Fruit fly (Drosophila melanogaster) whole organism, embryonic: ENCODE results near the gene CG17124.
A peak's percentile ranks its signal among the peaks of the same experiment; 100 is the strongest.

Experiments used
- Adf1 ChIP-seq: fragments of 200-800 bp; sonication (Bioruptor generic); IDR thresholded peaks from 2 replicates; pipeline ENCODE4 v1.3.6; 2022; ENCODE audit warnings: missing biosample characterization, missing genetic modification characterization
- Blimp-1 ChIP-seq: fragments of 200-800 bp; sonication (Bioruptor generic); optimal IDR thresholded peaks from 3 replicates; lab custom pipeline; 2018; ENCODE audit warnings: missing biosample characterization, missing genetic modification characterization, mild to moderate bottlenecking, moderate library complexity, missing genetic modification reagents
- BtbVII ChIP-seq: fragments of 200-800 bp; sonication (Bioruptor generic); optimal IDR thresholded peaks from 3 replicates; lab custom pipeline; 2017; ENCODE audit warnings: missing biosample characterization, mild to moderate bottlenecking, missing genetic modification characterization
- C15 ChIP-seq: fragments of 200-800 bp; sonication (Bioruptor generic); IDR thresholded peaks from 3 replicates; pipeline ENCODE4 v1.3.6; 2022; ENCODE audit warnings: missing biosample characterization, missing genetic modification characterization
- CG10209 ChIP-seq: fragments of 200-800 bp; sonication (Bioruptor generic); optimal IDR thresholded peaks from 3 replicates; lab custom pipeline; 2017; ENCODE audit warnings: missing biosample characterization, mild to moderate bottlenecking, missing genetic modification characterization, missing genetic modification reagents
- CG10267 ChIP-seq: fragments of 200-800 bp; sonication (Bioruptor generic); optimal IDR thresholded peaks from 2 replicates; lab custom pipeline; 2018; ENCODE audit warnings: missing biosample characterization, mild to moderate bottlenecking, missing genetic modification characterization, moderate library complexity
- CG10431 ChIP-seq: fragments of 200-800 bp; sonication (Bioruptor generic); optimal IDR thresholded peaks from 3 replicates; lab custom pipeline; 2018; ENCODE audit warnings: missing biosample characterization, mild to moderate bottlenecking, missing genetic modification characterization
- CG10654 ChIP-seq: fragments of 200-800 bp; sonication (Bioruptor generic); optimal IDR thresholded peaks from 2 replicates; lab custom pipeline; 2016; ENCODE audit warnings: missing biosample characterization, missing genetic modification characterization
- CG10959 ChIP-seq: fragments of 200-800 bp; sonication (Bioruptor generic); IDR thresholded peaks from 2 replicates; pipeline ENCODE4 v1.3.6; 2022; ENCODE audit warnings: missing biosample characterization, missing genetic modification characterization
- CG11085 ChIP-seq: fragments of 200-800 bp; sonication (Bioruptor generic); IDR thresholded peaks from 2 replicates; pipeline ENCODE4 v1.3.6; 2022; ENCODE audit warnings: missing biosample characterization, missing genetic modification characterization
- CG15073 ChIP-seq: fragments of 200-800 bp; sonication (Bioruptor generic); optimal IDR thresholded peaks from 2 replicates; lab custom pipeline; 2016; ENCODE audit warnings: missing biosample characterization, missing genetic modification characterization
- CG15269 ChIP-seq: fragments of 200-800 bp; sonication (Bioruptor generic); optimal IDR thresholded peaks from 2 replicates; lab custom pipeline; 2018; ENCODE audit warnings: missing biosample characterization, mild to moderate bottlenecking, missing genetic modification characterization, moderate library complexity
- CG1602 ChIP-seq: fragments of 200-800 bp; sonication (Bioruptor generic); optimal IDR thresholded peaks from 3 replicates; lab custom pipeline; 2016; ENCODE audit warnings: missing biosample characterization, missing genetic modification characterization
- CG16815 ChIP-seq: fragments of 200-800 bp; sonication (Bioruptor generic); optimal IDR thresholded peaks from 3 replicates; lab custom pipeline; 2017; ENCODE audit warnings: missing biosample characterization, mild to moderate bottlenecking, missing genetic modification characterization
- CG16863 ChIP-seq: fragments of 200-800 bp; sonication (Bioruptor generic); optimal IDR thresholded peaks from 3 replicates; lab custom pipeline; 2016; ENCODE audit warnings: missing biosample characterization, missing genetic modification characterization
- CG17829 ChIP-seq: fragments of 200-800 bp; optimal IDR thresholded peaks from 2 replicates; lab custom pipeline; 2019; ENCODE audit warnings: missing biosample characterization, mild to moderate bottlenecking, missing genetic modification characterization, moderate library complexity
- CG2202 ChIP-seq: fragments of 200-800 bp; sonication (Bioruptor generic); optimal IDR thresholded peaks from 2 replicates; lab custom pipeline; 2018; ENCODE audit warnings: missing biosample characterization, mild to moderate bottlenecking, missing genetic modification characterization
- CG6254 ChIP-seq: fragments of 200-800 bp; sonication (Bioruptor generic); optimal IDR thresholded peaks from 3 replicates; lab custom pipeline; 2017; ENCODE audit warnings: mild to moderate bottlenecking, missing biosample characterization, missing genetic modification reagents, missing genetic modification characterization
- CG7372 ChIP-seq: fragments of 200-800 bp; sonication (Bioruptor generic); IDR thresholded peaks from 2 replicates; pipeline ENCODE4 v1.3.6; 2022; ENCODE audit warnings: missing biosample characterization, missing genetic modification characterization
- CG7928 ChIP-seq: fragments of 200-800 bp; sonication (Bioruptor generic); optimal IDR thresholded peaks from 2 replicates; lab custom pipeline; 2017; ENCODE audit warnings: missing biosample characterization, mild to moderate bottlenecking, missing genetic modification characterization
- CG8478 ChIP-seq: fragments of >200 bp; optimal IDR thresholded peaks from 2 replicates; lab custom pipeline; 2018
- CG9817 ChIP-seq: fragments of 200-800 bp; sonication (Bioruptor generic); optimal IDR thresholded peaks from 2 replicates; lab custom pipeline; 2018; ENCODE audit warnings: missing biosample characterization, mild to moderate bottlenecking, missing genetic modification characterization, moderate library complexity
- CoRest ChIP-seq: fragments of 200-800 bp; sonication (Bioruptor generic); optimal IDR thresholded peaks from 3 replicates; lab custom pipeline; 2018; ENCODE audit warnings: missing biosample characterization, mild to moderate bottlenecking, missing genetic modification characterization, moderate library complexity
- Dbx ChIP-seq: fragments of 200-800 bp; sonication (Bioruptor generic); IDR thresholded peaks from 3 replicates; pipeline ENCODE4 v1.3.6; 2022; ENCODE audit warnings: missing biosample characterization, missing genetic modification characterization
- Fer2 ChIP-seq: fragments of 200-800 bp; sonication (Bioruptor generic); optimal IDR thresholded peaks from 2 replicates; lab custom pipeline; 2018; ENCODE audit warnings: missing biosample characterization, mild to moderate bottlenecking, missing genetic modification characterization, moderate library complexity
- GATAe ChIP-seq: fragments of 200-800 bp; sonication (Bioruptor generic); conservative IDR thresholded peaks from 2 replicates; pipeline ENCODE4 v1.3.6; 2022; ENCODE audit warnings: missing biosample characterization, missing genetic modification characterization
- Hr51 ChIP-seq, 2 experiments: fragments of 200-800 bp; sonication (Bioruptor generic); optimal IDR thresholded peaks; 2 replicates in 1 of 2; 3 replicates in 1 of 2; lab custom pipeline; 2016 to 2018; ENCODE audit warnings: missing biosample characterization in 2 of 2, missing genetic modification characterization in 2 of 2, mild to moderate bottlenecking in 1 of 2, moderate library complexity in 1 of 2
- MBD-R2 ChIP-seq: fragments of 200-800 bp; sonication (Bioruptor generic); IDR thresholded peaks from 2 replicates; pipeline ENCODE4 v1.3.6; 2022; ENCODE audit warnings: missing biosample characterization, missing genetic modification characterization
- Max ChIP-seq: fragments of 200-800 bp; sonication (Bioruptor generic); optimal IDR thresholded peaks from 2 replicates; lab custom pipeline; 2016; ENCODE audit warnings: missing biosample characterization, mild to moderate bottlenecking, missing genetic modification characterization
- Mrtf ChIP-seq: fragments of 200-800 bp; sonication (Bioruptor generic); IDR thresholded peaks from 3 replicates; pipeline ENCODE4 v1.3.6; 2022; ENCODE audit warnings: missing biosample characterization, missing genetic modification characterization
- Neu2 ChIP-seq: fragments of 200-800 bp; sonication (Bioruptor generic); optimal IDR thresholded peaks from 3 replicates; lab custom pipeline; 2016; ENCODE audit warnings: missing biosample characterization, missing genetic modification characterization, borderline replicate concordance
- Oaz ChIP-seq: fragments of 200-800 bp; sonication (Bioruptor generic); IDR thresholded peaks from 2 replicates; pipeline ENCODE4 v1.3.6; 2022; ENCODE audit warnings: missing biosample characterization, missing genetic modification characterization
- Ptx1 ChIP-seq: fragments of 200-800 bp; sonication (Bioruptor generic); IDR thresholded peaks from 2 replicates; pipeline ENCODE4 v1.3.6; 2022; ENCODE audit warnings: missing biosample characterization, missing genetic modification characterization
- caup ChIP-seq: fragments of 200-800 bp; sonication (Bioruptor generic); optimal IDR thresholded peaks from 3 replicates; lab custom pipeline; 2017; ENCODE audit warnings: missing biosample characterization, mild to moderate bottlenecking, missing genetic modification characterization, moderate library complexity; ENCODE audit not compliant: severe bottlenecking
- da ChIP-seq: fragments of 200-800 bp; sonication (Bioruptor generic); optimal IDR thresholded peaks from 2 replicates; lab custom pipeline; 2016; ENCODE audit warnings: missing biosample characterization, missing genetic modification characterization
- dan ChIP-seq: fragments of 200-800 bp; sonication (Bioruptor generic); IDR thresholded peaks from 2 replicates; pipeline ENCODE4 v1.3.6; 2022; ENCODE audit warnings: missing biosample characterization, missing genetic modification characterization
- dmrt99B ChIP-seq: fragments of 200-800 bp; sonication (Bioruptor generic); optimal IDR thresholded peaks from 2 replicates; lab custom pipeline; 2018; ENCODE audit warnings: missing biosample characterization, mild to moderate bottlenecking, missing genetic modification characterization, moderate library complexity
- eyg ChIP-seq: fragments of 200-800 bp; sonication (Bioruptor generic); optimal IDR thresholded peaks from 3 replicates; lab custom pipeline; 2016; ENCODE audit warnings: missing biosample characterization, missing genetic modification characterization
- fd96Cb ChIP-seq: fragments of 200-800 bp; sonication (Bioruptor generic); optimal IDR thresholded peaks from 2 replicates; lab custom pipeline; 2018; ENCODE audit warnings: missing biosample characterization, mild to moderate bottlenecking, missing genetic modification characterization, moderate library complexity
- gcm2 ChIP-seq: fragments of 200-800 bp; sonication (Bioruptor generic); optimal IDR thresholded peaks from 2 replicates; lab custom pipeline; 2016; ENCODE audit warnings: missing biosample characterization, missing genetic modification characterization
- hbn ChIP-seq: fragments of 200-800 bp; sonication (Bioruptor generic); IDR thresholded peaks from 2 replicates; pipeline ENCODE4 v1.3.6; 2022; ENCODE audit warnings: missing biosample characterization, missing genetic modification characterization; ENCODE audit not compliant: partially characterized antibody
- her ChIP-seq: fragments of 200-800 bp; sonication (Bioruptor generic); optimal IDR thresholded peaks from 2 replicates; lab custom pipeline; 2016; ENCODE audit warnings: missing biosample characterization, missing genetic modification characterization
- jumu ChIP-seq: fragments of 200-800 bp; sonication (Bioruptor generic); optimal IDR thresholded peaks from 3 replicates; lab custom pipeline; 2016; ENCODE audit warnings: missing biosample characterization, missing genetic modification characterization
- kah ChIP-seq: fragments of 200-800 bp; sonication (Bioruptor generic); optimal IDR thresholded peaks from 2 replicates; lab custom pipeline; 2018; ENCODE audit warnings: missing biosample characterization, mild to moderate bottlenecking, missing genetic modification characterization
- pros ChIP-seq: fragments of 200-800 bp; sonication (Bioruptor generic); optimal IDR thresholded peaks from 3 replicates; lab custom pipeline; 2019; ENCODE audit warnings: missing biosample characterization, mild to moderate bottlenecking, missing genetic modification characterization, moderate library complexity
- sd ChIP-seq: fragments of 200-800 bp; sonication (Bioruptor generic); optimal IDR thresholded peaks from 3 replicates; lab custom pipeline; 2018; ENCODE audit warnings: missing biosample characterization, mild to moderate bottlenecking, missing genetic modification characterization, moderate library complexity
- shn ChIP-seq: fragments of 200-800 bp; sonication (Bioruptor generic); optimal IDR thresholded peaks from 3 replicates; lab custom pipeline; 2016; ENCODE audit warnings: missing biosample characterization, missing genetic modification characterization
- slp2 ChIP-seq: fragments of 200-800 bp; sonication (Bioruptor generic); optimal IDR thresholded peaks from 2 replicates; lab custom pipeline; 2016; ENCODE audit warnings: missing biosample characterization, missing genetic modification characterization
- sob ChIP-seq: fragments of 200-800 bp; sonication (Bioruptor generic); IDR thresholded peaks from 2 replicates; pipeline ENCODE4 v1.3.6; 2022; ENCODE audit warnings: missing biosample characterization, missing genetic modification characterization
- tup ChIP-seq: fragments of 200-800 bp; sonication (Bioruptor generic); optimal IDR thresholded peaks from 2 replicates; lab custom pipeline; 2016; ENCODE audit warnings: missing biosample characterization, mild to moderate bottlenecking, missing genetic modification characterization, moderate library complexity
- tx ChIP-seq: fragments of 200-800 bp; sonication (Bioruptor generic); optimal IDR thresholded peaks from 2 replicates; lab custom pipeline; 2016; ENCODE audit warnings: missing biosample characterization, missing genetic modification characterization

CG17124 gene

DNA sequence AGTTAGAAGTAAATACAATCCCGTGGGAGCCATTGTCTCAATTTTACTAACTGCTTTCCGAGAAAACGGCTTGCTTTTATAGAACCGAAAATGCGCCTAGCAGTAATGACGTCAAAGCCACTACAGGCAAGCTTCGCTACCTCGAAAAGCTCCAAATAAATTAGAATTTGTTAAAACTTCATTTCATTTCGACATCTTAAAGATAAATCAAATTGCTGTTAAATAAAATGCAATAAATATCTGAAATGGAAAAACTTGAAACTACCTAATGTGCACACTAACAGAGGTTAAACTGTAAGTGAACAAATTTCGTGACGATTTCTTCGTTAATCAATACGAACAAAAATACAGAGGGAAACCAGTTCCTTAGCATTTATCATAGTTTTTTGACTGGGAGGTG, 58.1 kb downstream of the CG17124 start, which contains the start of gene CG7300 (continued):
- TF ChIP-seq fd96Cb (tag; lab: Kevin White, UChicago): peak; percentile 52
- TF ChIP-seq BtbVII (GFP tag; lab: Kevin White, UChicago): peak; percentile 5
- no peak for TF ChIP-seq CG10431 (GFP tag; lab: Kevin White, UChicago)
- no peak for TF ChIP-seq Mrtf (GFP tag; lab: Robert Waterston, UW)
- peak; percentile 22 for TF ChIP-seq CG1602
- no peak for TF ChIP-seq kah (GFP tag; lab: Kevin White, UChicago)
- peak; percentile 31 for TF ChIP-seq CG10209 (GFP tag; lab: Kevin White, UChicago)
- TF ChIP-seq CoRest (tag; lab: Kevin White, UChicago): peak; percentile 48
- TF ChIP-seq GATAe: 0 out of 2 replicates have a peak, but pooled peaks have one; percentile 40
- TF ChIP-seq tx: no peak
- peak; percentile 63 for TF ChIP-seq Ptx1 (GFP tag; lab: Robert Waterston, UW)
- peak; percentile 56 for TF ChIP-seq dmrt99B
- TF ChIP-seq CG15073 (GFP tag; lab: Kevin White, UChicago): no peak
- no peak for TF ChIP-seq tup (GFP tag; lab: Kevin White, UChicago)
- TF ChIP-seq sd (tag; lab: Kevin White, UChicago): no peak
- peak; percentile 70 for TF ChIP-seq Blimp-1
- peak; percentile 17 for TF ChIP-seq CG17829 (tag; lab: Kevin White, UChicago)
- TF ChIP-seq CG9817 (tag; lab: Kevin White, UChicago): peak; percentile 41
- no peak for TF ChIP-seq dan (GFP tag; lab: Robert Waterston, UW)
- TF ChIP-seq MBD-R2: no peak
- no peak for TF ChIP-seq eyg (GFP tag; lab: Kevin White, UChicago)
- no peak for TF ChIP-seq hbn (GFP tag; lab: Robert Waterston, UW)
- TF ChIP-seq jumu (GFP tag; lab: Kevin White, UChicago): no peak
- no peak for TF ChIP-seq da (GFP tag; lab: Kevin White, UChicago)
- TF ChIP-seq CG2202 (tag; lab: Kevin White, UChicago): no peak
- TF ChIP-seq CG16815 (GFP tag; lab: Kevin White, UChicago): peak; percentile 15
- peak; percentile 64 for TF ChIP-seq CG15269 (tag; lab: Kevin White, UChicago)
- peak; percentile 45 for TF ChIP-seq her (GFP tag; lab: Kevin White, UChicago)
- no peak for TF ChIP-seq Fer2 (tag; lab: Kevin White, UChicago)
- TF ChIP-seq slp2 (GFP tag; lab: Kevin White, UChicago): no peak
- peak; percentile 45 for TF ChIP-seq caup (GFP tag; lab: Kevin White, UChicago)
- TF ChIP-seq CG7928 (GFP tag; lab: Kevin White, UChicago): peak; percentile 38
- no peak for TF ChIP-seq CG10959 (GFP tag; lab: Robert Waterston, UW)
- TF ChIP-seq CG16863: no peak
- peak; percentile 27 for TF ChIP-seq CG10267
- peak; percentile 9 for TF ChIP-seq CG6254
- no peak for TF ChIP-seq pros (GFP tag; lab: Kevin White, UChicago)
- TF ChIP-seq C15 (GFP tag; lab: Robert Waterston, UW): 0 out of 3 replicates have a peak, but pooled peaks have one; percentile 31
- TF ChIP-seq shn (GFP tag; lab: Kevin White, UChicago): no peak
- TF ChIP-seq sob: peak; percentile 56
- TF ChIP-seq gcm2 (GFP tag; lab: Kevin White, UChicago): no peak
- TF ChIP-seq CG7372: peak; percentile 58; the same call in 1 of the 2 replicates
- TF ChIP-seq Hr51 (GFP tag; optimal IDR thresholded peaks at IDR 0.05; lab: Kevin White, UChicago): peak; percentile 6 to 40
- TF ChIP-seq CG10654 (GFP tag; lab: Kevin White, UChicago): no peak
- no peak for TF ChIP-seq Dbx
- TF ChIP-seq Max (GFP tag; lab: Kevin White, UChicago): peak; percentile 16
- TF ChIP-seq Adf1: 0 out of 2 replicates have a peak, but pooled peaks have one; percentile 30
- TF ChIP-seq Neu2 (GFP tag; lab: Kevin White, UChicago): no peak
- no peak; the same call in 1 of the 2 replicates for TF ChIP-seq CG11085 (GFP tag; lab: Robert Waterston, UW)
- no peak for TF ChIP-seq CG8478
- no peak for TF ChIP-seq Oaz (GFP tag; lab: Robert Waterston, UW)
